Worm (Caenorhabditis elegans) whole organism, mixed stage, embryonic: Measurements from ENCODE around the gene gcy-18.

Experiments
- blmp-1 ChIP-seq: fragments of 150-350 bp; optimal IDR thresholded peaks from 2 replicates; lab custom pipeline; 2014; ENCODE audit warnings: missing biosample characterization, missing genetic modification characterization
- ceh-39 ChIP-seq: fragments of 150-350 bp; optimal IDR thresholded peaks from 2 replicates; lab custom pipeline; 2014; ENCODE audit warnings: missing biosample characterization, missing genetic modification characterization
- ceh-43 ChIP-seq: fragments of 200-800 bp; sonication (Bioruptor generic); optimal IDR thresholded peaks from 2 replicates; lab custom pipeline; 2018; ENCODE audit warnings: mild to moderate bottlenecking, missing genetic modification characterization, moderate library complexity, missing compliant biosample characterization
- ces-1 ChIP-seq: fragments of 150-350 bp; optimal IDR thresholded peaks from 2 replicates; lab custom pipeline; 2014; ENCODE audit warnings: missing biosample characterization, missing genetic modification reagents, missing genetic modification characterization
- cnd-1 ChIP-seq: fragments of 200-800 bp; sonication (Bioruptor generic); optimal IDR thresholded peaks from 2 replicates; lab custom pipeline; 2018; ENCODE audit warnings: mild to moderate bottlenecking, missing genetic modification characterization, missing compliant biosample characterization
- drap-1 ChIP-seq: fragments of 200-800 bp; sonication (Bioruptor generic); optimal IDR thresholded peaks from 3 replicates; lab custom pipeline; 2018; ENCODE audit warnings: mild to moderate bottlenecking, missing genetic modification characterization, missing compliant biosample characterization
- elt-1 ChIP-seq: sonication (generic microtip); optimal IDR thresholded peaks from 2 replicates; lab custom pipeline; 2017; ENCODE audit warnings: missing genetic modification characterization, mild to moderate bottlenecking, missing compliant biosample characterization, antibody characterized with exemption, moderate library complexity, borderline replicate concordance; ENCODE audit not compliant: insufficient read depth
- flh-1 ChIP-seq: fragments of 200-800 bp; sonication (Bioruptor generic); optimal IDR thresholded peaks from 2 replicates; lab custom pipeline; 2018; ENCODE audit warnings: mild to moderate bottlenecking, missing genetic modification characterization, moderate library complexity, missing compliant biosample characterization
- ham-2 ChIP-seq: fragments of 200-800 bp; sonication (Bioruptor generic); optimal IDR thresholded peaks from 2 replicates; lab custom pipeline; 2018; ENCODE audit warnings: mild to moderate bottlenecking, missing genetic modification characterization, missing compliant biosample characterization
- hlh-1 ChIP-seq: fragments of 150-350 bp; optimal IDR thresholded peaks from 2 replicates; lab custom pipeline; 2014; ENCODE audit warnings: missing biosample characterization, missing genetic modification reagents, missing genetic modification characterization
- lin-13 ChIP-seq: fragments of 150-350 bp; optimal IDR thresholded peaks from 2 replicates; lab custom pipeline; 2014; ENCODE audit warnings: missing biosample characterization, missing genetic modification characterization
- lin-32 ChIP-seq: fragments of 200-800 bp; sonication (Bioruptor generic); optimal IDR thresholded peaks from 2 replicates; lab custom pipeline; 2018; ENCODE audit warnings: mild to moderate bottlenecking, missing genetic modification characterization, missing compliant biosample characterization
- lsy-2 ChIP-seq: fragments of 150-350 bp; optimal IDR thresholded peaks from 2 replicates; lab custom pipeline; 2014; ENCODE audit warnings: missing biosample characterization, missing genetic modification characterization
- mab-5 ChIP-seq: fragments of 150-350 bp; optimal IDR thresholded peaks from 2 replicates; lab custom pipeline; 2014; ENCODE audit warnings: missing biosample characterization, missing genetic modification characterization
- mep-1 ChIP-seq: fragments of 150-350 bp; optimal IDR thresholded peaks from 2 replicates; lab custom pipeline; 2017; ENCODE audit warnings: missing biosample characterization, missing genetic modification reagents, missing genetic modification characterization, inconsistent platforms
- mls-2 ChIP-seq: sonication (generic microtip); optimal IDR thresholded peaks from 2 replicates; lab custom pipeline; 2016; ENCODE audit warnings: mild to moderate bottlenecking, missing genetic modification characterization, moderate library complexity, missing compliant biosample characterization
- nhr-12 ChIP-seq: fragments of 150-350 bp; optimal IDR thresholded peaks from 2 replicates; lab custom pipeline; 2014; ENCODE audit warnings: missing biosample characterization, missing genetic modification characterization
- nhr-2 ChIP-seq: fragments of 150-350 bp; optimal IDR thresholded peaks from 2 replicates; lab custom pipeline; 2014; ENCODE audit warnings: missing biosample characterization, missing genetic modification characterization
- nhr-237 ChIP-seq: fragments of 150-350 bp; optimal IDR thresholded peaks from 2 replicates; lab custom pipeline; 2014; ENCODE audit warnings: missing biosample characterization, missing genetic modification characterization
- nhr-28 ChIP-seq: fragments of 150-350 bp; optimal IDR thresholded peaks from 2 replicates; lab custom pipeline; 2014; ENCODE audit warnings: missing biosample characterization, missing genetic modification characterization
- nhr-76 ChIP-seq: sonication (generic microtip); optimal IDR thresholded peaks from 2 replicates; lab custom pipeline; 2017; ENCODE audit warnings: missing biosample characterization, missing genetic modification characterization
- pha-4 ChIP-seq: fragments of 150-350 bp; optimal IDR thresholded peaks from 2 replicates; lab custom pipeline; 2018; ENCODE audit warnings: missing biosample characterization, missing genetic modification reagents, missing genetic modification characterization
- sem-2 ChIP-seq: fragments of 200-800 bp; sonication (Bioruptor generic); optimal IDR thresholded peaks from 2 replicates; lab custom pipeline; 2018; ENCODE audit warnings: mild to moderate bottlenecking, missing genetic modification characterization, missing compliant biosample characterization
- sptf-1 ChIP-seq: sonication (generic microtip); optimal IDR thresholded peaks from 2 replicates; lab custom pipeline; 2017; ENCODE audit warnings: mild to moderate bottlenecking, missing genetic modification characterization, moderate library complexity, missing compliant biosample characterization
- tbx-8 ChIP-seq: fragments of 200-800 bp; sonication (Bioruptor generic); optimal IDR thresholded peaks from 2 replicates; lab custom pipeline; 2018; ENCODE audit warnings: mild to moderate bottlenecking, missing genetic modification characterization, moderate library complexity, missing compliant biosample characterization
- unc-120 ChIP-seq: sonication (generic microtip); optimal IDR thresholded peaks from 2 replicates; lab custom pipeline; 2017; ENCODE audit warnings: missing genetic modification characterization, missing compliant biosample characterization; ENCODE audit not compliant: poor library complexity, severe bottlenecking
- unc-39 ChIP-seq: fragments of 150-350 bp; optimal IDR thresholded peaks from 2 replicates; lab custom pipeline; 2014; ENCODE audit warnings: missing biosample characterization, missing genetic modification characterization
- unc-62 ChIP-seq: fragments of 150-350 bp; optimal IDR thresholded peaks from 2 replicates; lab custom pipeline; 2014; ENCODE audit warnings: missing biosample characterization, missing genetic modification reagents, missing genetic modification characterization
- zip-8 ChIP-seq: fragments of 150-350 bp; optimal IDR thresholded peaks from 2 replicates; lab custom pipeline; 2014; ENCODE audit warnings: missing biosample characterization, missing genetic modification characterization
- ztf-11 ChIP-seq: fragments of 150-350 bp; optimal IDR thresholded peaks from 2 replicates; lab custom pipeline; 2014; ENCODE audit warnings: missing biosample characterization, missing genetic modification characterization

gcy-18 gene

DNA sequence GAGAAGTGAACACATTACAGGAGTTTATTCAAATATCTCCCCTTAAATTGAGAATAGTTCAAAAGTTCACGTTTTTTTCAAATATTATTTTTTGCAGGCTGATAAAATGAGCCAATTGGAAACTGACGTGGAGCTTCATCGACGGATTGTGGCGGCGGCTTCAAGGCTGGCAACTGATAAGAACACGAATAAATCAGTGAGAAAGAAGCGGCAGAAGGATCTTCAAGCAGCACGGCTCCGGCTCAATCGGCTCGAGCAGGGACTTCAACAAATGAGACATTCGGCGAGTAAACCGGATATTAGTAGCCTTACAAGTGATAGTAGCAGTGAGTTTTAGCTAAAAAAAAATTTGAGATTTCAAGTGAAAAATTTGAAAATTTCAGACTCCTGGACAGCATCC, 34.6 kb upstream of the gcy-18 start, which contains the start of gene M02B1.4:
TSS of gene M02B1.4 (minus strand) at position 9 of the 400 bp plus-strand sequence.
- TF ChIP-seq nhr-28 (tag; lab: Kevin White, UChicago) (no peak), sptf-1 (tag; lab: Kevin White, UChicago) (no peak), elt-1 (no peak), ceh-43 (GFP tag; lab: Kevin White, UChicago) (no peak), lin-13 (tag; lab: Kevin White, UChicago) (no peak), ceh-39 (no peak), unc-120 (tag; lab: Kevin White, UChicago) (no peak), nhr-76 (tag; lab: Kevin White, UChicago) (no peak), pha-4 (tag; lab: Kevin White, UChicago) (no peak), blmp-1 (tag; lab: Kevin White, UChicago) (no peak), ces-1 (GFP tag; lab: Kevin White, UChicago) (no peak), hlh-1 (no peak), ztf-11 (tag; lab: Kevin White, UChicago) (no peak), ham-2 (no peak), nhr-237 (tag; lab: Kevin White, UChicago) (no peak), nhr-2 (no peak), drap-1 (GFP tag; lab: Kevin White, UChicago) (no peak), nhr-12 (tag; lab: Kevin White, UChicago) (no peak), unc-39 (no peak), lin-32 (no peak)

DNA sequence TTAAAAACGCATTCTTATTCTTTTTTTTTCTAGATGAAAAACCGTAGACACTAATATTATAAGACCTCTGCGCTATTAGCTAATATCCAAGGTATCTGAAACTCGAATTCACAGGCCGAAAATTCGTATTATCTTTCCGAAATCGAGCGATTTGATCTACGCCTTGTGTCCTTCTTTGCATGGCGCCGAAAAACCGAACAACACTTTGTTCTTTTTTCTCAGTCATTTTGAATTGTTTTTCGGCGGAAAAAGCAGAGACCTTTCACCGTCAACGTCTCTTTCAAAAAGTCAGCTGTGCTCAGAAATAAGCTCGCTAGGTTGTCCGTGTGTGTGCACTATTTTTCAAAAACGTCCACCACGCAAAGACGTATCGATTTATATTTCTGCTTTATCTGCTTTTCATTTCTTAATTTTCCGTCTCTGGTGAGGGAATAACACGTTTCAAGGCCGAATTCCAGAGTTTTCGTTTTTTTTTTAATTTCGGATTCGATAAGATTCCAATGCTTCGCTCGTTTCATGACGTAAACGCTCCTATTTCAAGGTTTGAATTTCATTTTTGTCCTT, 29.0 kb upstream of the gcy-18 start:
- TF ChIP-seq lsy-2 (tag; lab: Kevin White, UChicago) (no peak), unc-39 (no peak), ces-1 (GFP tag; lab: Kevin White, UChicago) (peak; percentile 21), hlh-1 (peak; percentile 56)

DNA sequence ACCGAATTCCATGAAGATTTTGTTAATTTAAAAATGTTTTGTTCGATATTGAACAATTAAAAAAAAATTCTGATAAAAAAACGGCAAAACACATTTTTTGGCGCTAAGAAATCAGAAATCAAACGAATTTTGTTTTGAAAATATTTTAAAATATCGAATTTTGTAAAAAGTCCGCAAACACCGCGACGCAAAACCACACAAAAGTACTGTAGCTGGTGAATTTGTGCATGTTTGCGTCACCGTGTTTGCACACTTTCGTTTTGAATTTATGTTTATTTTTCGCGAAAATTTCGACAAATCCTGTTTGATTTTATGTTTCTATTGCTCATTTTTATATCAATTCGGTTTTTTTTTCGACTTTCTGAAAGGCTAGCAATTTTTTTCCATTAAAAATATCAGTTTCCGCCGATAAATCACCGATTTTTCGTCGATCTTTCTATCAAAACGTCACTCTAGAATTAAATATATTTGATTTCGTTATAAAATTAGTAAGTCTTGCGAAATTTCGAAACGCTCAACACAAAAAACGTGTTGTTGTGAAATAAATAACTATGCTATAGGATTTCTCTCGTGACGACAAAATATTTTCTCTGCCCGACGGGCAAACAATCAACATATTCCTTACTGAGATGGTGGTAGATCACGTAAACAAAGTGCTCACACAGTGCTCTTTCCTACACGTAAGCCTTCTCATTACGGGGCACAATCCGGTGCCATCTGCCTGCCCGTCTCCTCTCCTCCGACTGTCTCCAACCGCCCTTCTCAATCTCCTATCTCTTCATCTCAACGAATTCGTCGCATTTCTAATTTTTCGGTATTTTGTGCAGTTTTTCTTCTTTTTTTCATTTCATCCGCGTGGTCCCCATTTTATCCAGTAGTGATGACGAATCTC, 28.0 kb upstream of the gcy-18 start:
- TF ChIP-seq unc-39 (no peak), nhr-2 (no peak), nhr-237 (tag; lab: Kevin White, UChicago) (no peak), nhr-12 (tag; lab: Kevin White, UChicago) (no peak), sem-2 (no peak), elt-1 (no peak), flh-1 (GFP tag; lab: Kevin White, UChicago) (no peak), lsy-2 (tag; lab: Kevin White, UChicago) (peak; percentile 85)

DNA sequence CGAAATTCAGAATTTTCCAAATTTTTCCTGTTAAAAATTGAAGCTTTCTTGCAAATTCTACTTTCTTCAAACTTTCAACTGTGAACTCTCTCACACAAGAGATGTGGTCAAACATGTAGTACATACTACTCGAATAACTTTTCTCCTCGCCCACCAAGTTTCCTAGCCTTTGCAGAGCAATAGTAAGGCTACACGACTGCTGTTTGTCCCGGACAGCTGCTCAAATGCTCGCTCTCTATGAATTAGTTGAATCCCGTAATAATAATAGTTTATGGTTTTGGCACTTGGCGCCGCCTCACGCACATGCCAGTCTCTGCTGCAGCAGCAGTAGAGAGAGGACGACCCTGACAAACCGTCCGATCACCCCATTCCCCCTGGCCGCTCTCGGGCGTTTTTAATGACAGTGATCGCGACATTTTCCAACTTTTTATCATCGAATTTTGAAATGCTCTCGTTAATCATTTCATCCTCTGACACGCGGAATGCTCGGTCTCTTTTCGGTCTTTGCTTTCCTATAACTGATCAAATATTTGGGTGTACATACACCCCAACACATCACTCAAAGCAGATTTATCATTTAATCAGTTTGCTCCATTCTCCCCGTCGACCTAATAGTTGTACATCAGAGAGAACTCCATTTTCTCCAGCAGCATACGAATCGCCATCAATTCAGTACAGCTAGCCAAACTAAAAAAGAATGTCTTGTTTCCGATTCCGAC, 26.0 kb upstream of the gcy-18 start:
- TF ChIP-seq hlh-1 (peak; percentile 92), elt-1 (no peak), lin-13 (tag; lab: Kevin White, UChicago) (no peak), zip-8 (tag; lab: Kevin White, UChicago) (no peak), unc-62 (GFP tag; lab: Kevin White, UChicago) (no peak), sem-2 (no peak), mep-1 (tag; lab: Kevin White, UChicago) (no peak), unc-39 (no peak)

DNA sequence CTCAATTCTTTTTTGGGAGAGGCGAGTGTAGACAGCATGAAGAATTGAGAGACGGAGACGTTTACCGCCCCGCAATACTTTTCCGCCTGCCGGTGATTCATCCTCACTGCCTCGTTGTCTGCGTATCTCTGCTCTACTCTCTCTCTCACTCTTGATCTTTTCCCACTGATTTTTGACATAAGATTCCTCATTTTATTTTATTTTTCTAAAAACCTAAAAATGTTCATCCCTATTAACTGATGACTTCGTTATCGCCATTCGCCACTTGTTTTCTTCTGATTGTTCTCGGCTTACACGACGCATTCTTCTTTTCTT, 25.5 kb upstream of the gcy-18 start:
- no peak for TF ChIP-seq tbx-8 (GFP tag; lab: Kevin White, UChicago)
- TF ChIP-seq lsy-2 (tag; lab: Kevin White, UChicago) = peak; percentile 3
- TF ChIP-seq sptf-1 (tag; lab: Kevin White, UChicago) = no peak

DNA sequence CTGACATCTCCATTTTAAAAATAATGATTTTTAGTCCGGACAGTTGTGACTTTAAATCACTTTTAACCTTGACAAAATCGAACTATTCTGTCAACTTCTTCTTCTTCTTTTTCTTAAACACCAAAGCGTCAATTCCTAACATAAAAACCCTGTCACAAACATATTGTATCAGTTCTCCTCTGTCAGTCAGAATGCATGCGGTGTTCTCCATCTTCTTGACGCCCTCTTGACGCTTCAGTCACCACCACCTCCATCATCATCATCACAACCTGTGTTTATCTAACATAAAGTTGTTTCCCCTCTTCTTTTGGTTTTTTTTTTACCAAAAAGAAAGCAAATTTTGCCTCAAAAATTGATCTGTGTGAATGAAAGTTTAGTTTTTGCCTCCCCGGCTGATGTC, 24.5 kb upstream of the gcy-18 start:
- TF ChIP-seq hlh-1 = no peak
- TF ChIP-seq zip-8 (tag; lab: Kevin White, UChicago) = no peak
- no peak for TF ChIP-seq nhr-28 (tag; lab: Kevin White, UChicago)
- TF ChIP-seq lsy-2 (tag; lab: Kevin White, UChicago) = no peak
- no peak for TF ChIP-seq tbx-8 (GFP tag; lab: Kevin White, UChicago)
- no peak for TF ChIP-seq blmp-1 (tag; lab: Kevin White, UChicago)
- TF ChIP-seq mab-5 = no peak
- no peak for TF ChIP-seq sem-2
- no peak for TF ChIP-seq nhr-2
- no peak for TF ChIP-seq unc-39
- TF ChIP-seq ceh-43 (GFP tag; lab: Kevin White, UChicago) = no peak
- no peak for TF ChIP-seq cnd-1 (tag; lab: Kevin White, UChicago)
- TF ChIP-seq drap-1 (GFP tag; lab: Kevin White, UChicago) = no peak
- no peak for TF ChIP-seq nhr-76 (tag; lab: Kevin White, UChicago)
- TF ChIP-seq lin-32 = no peak
- TF ChIP-seq nhr-12 (tag; lab: Kevin White, UChicago) = no peak
- no peak for TF ChIP-seq mls-2
- no peak for TF ChIP-seq unc-62 (GFP tag; lab: Kevin White, UChicago)
